Worm (Caenorhabditis elegans) whole organism, young adult: ENCODE results near the gene tbce-1.

Source experiments
- B0035.1 ChIP-seq: sonication (generic microtip); optimal IDR thresholded peaks from 2 replicates; lab custom pipeline; 2016; ENCODE audit warnings: missing genetic modification characterization, mild to moderate bottlenecking, missing compliant biosample characterization, missing genotype, missing genetic modification reagents
- C06A6.2 ChIP-seq: fragments of 200-800 bp; sonication (Bioruptor generic); conservative IDR thresholded peaks from 2 replicates; pipeline ENCODE4 v1.3.6; 2022; ENCODE audit warnings: missing genetic modification characterization, missing compliant biosample characterization
- C17E4.6 ChIP-seq: fragments of 200-800 bp; sonication (Bioruptor generic); IDR thresholded peaks from 2 replicates; pipeline ENCODE4 v1.3.6; 2022; ENCODE audit warnings: missing genetic modification reagents, missing genetic modification characterization, missing compliant biosample characterization
- F39B2.1 ChIP-seq: fragments of 200-800 bp; sonication (Bioruptor generic); IDR thresholded peaks from 2 replicates; pipeline ENCODE4 v1.3.6; 2022; ENCODE audit warnings: missing genetic modification reagents, missing genetic modification characterization, missing compliant biosample characterization
- F49E8.2 ChIP-seq: sonication (generic microtip); optimal IDR thresholded peaks from 3 replicates; lab custom pipeline; 2017; ENCODE audit warnings: missing genetic modification characterization, mild to moderate bottlenecking, missing compliant biosample characterization, antibody characterized with exemption, moderate library complexity; ENCODE audit not compliant: insufficient read depth
- F52B5.7 ChIP-seq: sonication (generic microtip); optimal IDR thresholded peaks from 2 replicates; lab custom pipeline; 2016; ENCODE audit warnings: mild to moderate bottlenecking, missing genetic modification characterization, missing compliant biosample characterization
- F57C9.4 ChIP-seq: sonication (generic microtip); optimal IDR thresholded peaks from 2 replicates; lab custom pipeline; 2017; ENCODE audit warnings: mild to moderate bottlenecking, missing genetic modification characterization, missing compliant biosample characterization
- K11D2.4 ChIP-seq: fragments of 200-800 bp; sonication (Bioruptor generic); IDR thresholded peaks from 2 replicates; pipeline ENCODE4 v1.3.6; 2022; ENCODE audit warnings: missing genetic modification reagents, missing genetic modification characterization, missing compliant biosample characterization
- T26A5.8 ChIP-seq: sonication (generic microtip); optimal IDR thresholded peaks from 2 replicates; lab custom pipeline; 2016; ENCODE audit warnings: missing genetic modification characterization, missing compliant biosample characterization
- Y53F4B.3 ChIP-seq: fragments of 200-800 bp; sonication (Bioruptor generic); IDR thresholded peaks from 2 replicates; pipeline ENCODE4 v1.3.6; 2022; ENCODE audit warnings: missing genetic modification reagents, missing genetic modification characterization, missing compliant biosample characterization
- Y79H2A.3 ChIP-seq: fragments of 200-800 bp; sonication (Bioruptor generic); conservative IDR thresholded peaks from 2 replicates; pipeline ENCODE4 v1.3.6; 2022; ENCODE audit warnings: missing genetic modification reagents, missing genetic modification characterization, missing compliant biosample characterization
- ZK185.1 ChIP-seq: sonication (generic microtip); optimal IDR thresholded peaks from 2 replicates; lab custom pipeline; 2016; ENCODE audit warnings: mild to moderate bottlenecking, missing genetic modification characterization, missing compliant biosample characterization; ENCODE audit not compliant: poor library complexity, severe bottlenecking
- attf-3 ChIP-seq: fragments of 200-800 bp; sonication (Bioruptor generic); conservative IDR thresholded peaks from 2 replicates; pipeline ENCODE4 v1.3.6; 2022; ENCODE audit warnings: missing genetic modification reagents, missing genetic modification characterization, missing compliant biosample characterization
- bed-2 ChIP-seq: fragments of 200-800 bp; sonication (Bioruptor generic); IDR thresholded peaks from 2 replicates; pipeline ENCODE4 v1.3.6; 2022; ENCODE audit warnings: missing genetic modification reagents, missing genetic modification characterization, missing compliant biosample characterization
- cebp-1 ChIP-seq, 2 experiments: fragments of 200-800 bp in 1 of 2; sonication (Bioruptor generic) in 1 of 2; sonication (generic microtip) in 1 of 2; IDR thresholded peaks in 1 of 2; optimal IDR thresholded peaks in 1 of 2; 2 replicates each; pipeline versions ENCODE4 v1.3.6 to Lab custom; 2017 to 2022; ENCODE audit warnings: missing compliant biosample characterization in 2 of 2, missing genetic modification characterization in 2 of 2, mild to moderate bottlenecking in 1 of 2, missing genetic modification reagents in 1 of 2, moderate library complexity in 1 of 2
- ceh-27 ChIP-seq: fragments of 200-800 bp; sonication (Bioruptor generic); optimal IDR thresholded peaks from 2 replicates; lab custom pipeline; 2018; ENCODE audit warnings: mild to moderate bottlenecking, missing genetic modification characterization, moderate library complexity, missing compliant biosample characterization
- efl-1 ChIP-seq: fragments of 150-350 bp; optimal IDR thresholded peaks from 2 replicates; lab custom pipeline; 2014; ENCODE audit warnings: missing biosample characterization, missing genetic modification reagents, missing genetic modification characterization
- fkh-3 ChIP-seq: sonication (generic microtip); optimal IDR thresholded peaks from 2 replicates; lab custom pipeline; 2016; ENCODE audit warnings: mild to moderate bottlenecking, missing genetic modification characterization, missing compliant biosample characterization
- gei-17 ChIP-seq: fragments of 200-800 bp; sonication (Bioruptor generic); optimal IDR thresholded peaks from 2 replicates; lab custom pipeline; 2018; ENCODE audit warnings: mild to moderate bottlenecking, missing genetic modification characterization, missing compliant biosample characterization
- hlh-26 ChIP-seq: fragments of 200-800 bp; sonication (Bioruptor generic); conservative IDR thresholded peaks from 2 replicates; pipeline ENCODE4 v1.3.6; 2022; ENCODE audit warnings: missing genetic modification reagents, missing genetic modification characterization, missing compliant biosample characterization
- hmg-20 ChIP-seq: fragments of 200-800 bp; sonication (Bioruptor generic); IDR thresholded peaks from 2 replicates; pipeline ENCODE4 v1.3.6; 2022; ENCODE audit warnings: missing genetic modification reagents, missing genetic modification characterization, missing compliant biosample characterization
- hrde-1 ChIP-seq: sonication (generic microtip); optimal IDR thresholded peaks from 2 replicates; lab custom pipeline; 2016; ENCODE audit warnings: missing genetic modification characterization, mild to moderate bottlenecking, missing compliant biosample characterization, moderate library complexity, missing genotype, missing genetic modification reagents, borderline replicate concordance
- hsf-1 ChIP-seq: fragments of 200-800 bp; sonication (Bioruptor generic); IDR thresholded peaks from 2 replicates; pipeline ENCODE4 v1.3.6; 2022; ENCODE audit warnings: missing genetic modification reagents, missing genetic modification characterization, missing compliant biosample characterization
- lag-1 ChIP-seq: fragments of 200-800 bp; sonication (Bioruptor generic); IDR thresholded peaks from 2 replicates; pipeline ENCODE4 v1.3.6; 2022; ENCODE audit warnings: missing genetic modification reagents, missing genetic modification characterization, missing compliant biosample characterization
- lin-35 ChIP-seq, 3 experiments: fragments of 150-350 bp in 2 of 3; sonication (generic microtip) in 1 of 3; optimal IDR thresholded peaks; 2 replicates each; lab custom pipeline; 2014 to 2018; ENCODE audit warnings: missing biosample characterization in 3 of 3, missing genetic modification characterization in 3 of 3, missing genetic modification reagents in 3 of 3
- lin-40 ChIP-seq: sonication (generic microtip); optimal IDR thresholded peaks from 2 replicates; lab custom pipeline; 2016; ENCODE audit warnings: missing genetic modification characterization, mild to moderate bottlenecking, missing compliant biosample characterization, missing genotype, missing genetic modification reagents
- lsy-27 ChIP-seq: sonication (generic microtip); optimal IDR thresholded peaks from 2 replicates; lab custom pipeline; 2017; ENCODE audit warnings: missing genetic modification characterization, mild to moderate bottlenecking, missing compliant biosample characterization, antibody characterized with exemption, missing genotype, borderline replicate concordance; ENCODE audit not compliant: insufficient read depth
- madf-10 ChIP-seq: sonication (generic microtip); optimal IDR thresholded peaks from 2 replicates; lab custom pipeline; 2016; ENCODE audit warnings: mild to moderate bottlenecking, missing genetic modification characterization, missing compliant biosample characterization
- mel-28 ChIP-seq: sonication (generic microtip); optimal IDR thresholded peaks from 2 replicates; lab custom pipeline; 2016; ENCODE audit warnings: borderline replicate concordance, mild to moderate bottlenecking, missing genetic modification characterization, missing compliant biosample characterization
- mes-4 ChIP-seq: sonication (generic microtip); optimal IDR thresholded peaks from 2 replicates; lab custom pipeline; 2016; ENCODE audit warnings: missing genotype, missing genetic modification characterization, missing compliant biosample characterization
- mxl-1 ChIP-seq: sonication (generic microtip); optimal IDR thresholded peaks from 2 replicates; lab custom pipeline; 2016; ENCODE audit warnings: missing genetic modification characterization, missing compliant biosample characterization
- nfyb-1 ChIP-seq: fragments of 200-800 bp; sonication (Bioruptor generic); IDR thresholded peaks from 2 replicates; pipeline ENCODE4 v1.3.6; 2022; ENCODE audit warnings: missing genetic modification reagents, missing genetic modification characterization, missing compliant biosample characterization
- rpc-1 ChIP-seq, 2 experiments: fragments of 150-350 bp in 1 of 2; sonication (generic microtip) in 1 of 2; optimal IDR thresholded peaks; 2 replicates each; lab custom pipeline; 2014 to 2018; ENCODE audit warnings: missing biosample characterization in 1 of 2, missing genetic modification characterization in 1 of 2, missing genetic modification reagents in 1 of 2, missing genotype in 1 of 2
- sdz-38 ChIP-seq: sonication (generic microtip); optimal IDR thresholded peaks from 2 replicates; lab custom pipeline; 2016; ENCODE audit warnings: missing genotype, missing genetic modification characterization, missing compliant biosample characterization
- sea-2 ChIP-seq: fragments of 200-800 bp; sonication (Bioruptor generic); IDR thresholded peaks from 2 replicates; pipeline ENCODE4 v1.3.6; 2022; ENCODE audit warnings: missing genetic modification characterization, missing compliant biosample characterization
- snpc-1.1 ChIP-seq: sonication (generic microtip); optimal IDR thresholded peaks from 2 replicates; lab custom pipeline; 2017; ENCODE audit warnings: missing genetic modification characterization, mild to moderate bottlenecking, missing compliant biosample characterization, antibody characterized with exemption, moderate library complexity, missing genotype, missing genetic modification reagents; ENCODE audit not compliant: insufficient read depth
- sptf-2 ChIP-seq: fragments of 200-800 bp; sonication (Bioruptor generic); optimal IDR thresholded peaks from 2 replicates; lab custom pipeline; 2018; ENCODE audit warnings: mild to moderate bottlenecking, missing genetic modification characterization, missing compliant biosample characterization
- tbp1 ChIP-seq: fragments of 200-800 bp; sonication (Bioruptor generic); optimal IDR thresholded peaks from 2 replicates; lab custom pipeline; 2018; ENCODE audit warnings: mild to moderate bottlenecking, missing genetic modification characterization, missing compliant biosample characterization
- tbx-9 ChIP-seq: sonication (generic microtip); optimal IDR thresholded peaks from 2 replicates; lab custom pipeline; 2016; ENCODE audit warnings: borderline replicate concordance, missing genetic modification characterization, inconsistent platforms, missing compliant biosample characterization
- tlf-1 ChIP-seq: fragments of 200-800 bp; sonication (Bioruptor generic); optimal IDR thresholded peaks from 2 replicates; lab custom pipeline; 2018; ENCODE audit warnings: mild to moderate bottlenecking, missing genetic modification characterization, missing compliant biosample characterization
- zim-3 ChIP-seq: sonication (generic microtip); optimal IDR thresholded peaks from 2 replicates; lab custom pipeline; 2017; ENCODE audit warnings: mild to moderate bottlenecking, missing genetic modification characterization, moderate library complexity, missing compliant biosample characterization
- ztf-18 ChIP-seq: sonication (generic microtip); optimal IDR thresholded peaks from 2 replicates; lab custom pipeline; 2016; ENCODE audit warnings: missing genotype, mild to moderate bottlenecking, missing genetic modification characterization, missing compliant biosample characterization
- ztf-22 ChIP-seq: fragments of 200-800 bp; sonication (Bioruptor generic); optimal IDR thresholded peaks from 2 replicates; lab custom pipeline; 2018; ENCODE audit warnings: mild to moderate bottlenecking, missing genetic modification characterization, moderate library complexity, missing compliant biosample characterization
- ztf-26 ChIP-seq: sonication (generic microtip); optimal IDR thresholded peaks from 2 replicates; lab custom pipeline; 2017; ENCODE audit warnings: missing genetic modification characterization, missing compliant biosample characterization
- ztf-6 ChIP-seq: fragments of 200-800 bp; sonication (Bioruptor generic); IDR thresholded peaks from 2 replicates; pipeline ENCODE4 v1.3.6; 2022; ENCODE audit warnings: missing genetic modification reagents, missing genetic modification characterization, missing compliant biosample characterization

The tbce-1 gene

ce11 chrIV:8266024-8266949 lies 28.2 kb upstream of the tbce-1 start:
- TF ChIP-seq ztf-18 (no peak), F52B5.7 (tag; lab: Kevin White, UChicago) (no peak), sea-2 (no peak), attf-3 (GFP tag; lab: Robert Waterston, UW) (no peak), zim-3 (tag; lab: Kevin White, UChicago) (no peak), lsy-27 (tag; lab: Kevin White, UChicago) (no peak), ztf-6 (GFP tag; lab: Robert Waterston, UW) (no peak), lin-40 (tag; lab: Kevin White, UChicago) (no peak), ztf-26 (no peak), cebp-1 (GFP tag; IDR thresholded peaks at IDR 0.05; lab: Robert Waterston, UW) (peak; percentile 21; the same call in 1 of the 2 replicates), cebp-1 (tag; optimal IDR thresholded peaks at IDR 0.05; lab: Kevin White, UChicago) (peak; percentile 67), snpc-1.1 (no peak), T26A5.8 (tag; lab: Kevin White, UChicago) (no peak), mel-28 (tag; lab: Kevin White, UChicago) (no peak), Y79H2A.3 (no peak), fkh-3 (no peak), tlf-1 (GFP tag; lab: Kevin White, UChicago) (peak; percentile 36), mxl-1 (no peak), sdz-38 (tag; lab: Kevin White, UChicago) (no peak), nfyb-1 (GFP tag; lab: Robert Waterston, UW) (peak; percentile 45), B0035.1 (tag; lab: Kevin White, UChicago) (no peak), K11D2.4 (0 out of 2 replicates have a peak, but pooled peaks have one; percentile 8), F57C9.4 (no peak), tbp1 (GFP tag; lab: Kevin White, UChicago) (peak; percentile 32), hlh-26 (GFP tag; lab: Robert Waterston, UW) (no peak), Y53F4B.3 (GFP tag; lab: Robert Waterston, UW) (no peak), tbx-9 (tag; lab: Kevin White, UChicago) (no peak), F49E8.2 (tag; lab: Kevin White, UChicago) (no peak), rpc-1 (optimal IDR thresholded peaks at IDR 0.05; lab: Kevin White, UChicago) (no peak), rpc-1 (tag; optimal IDR thresholded peaks at IDR 0.05; lab: Kevin White, UChicago) (no peak), ZK185.1 (tag; lab: Kevin White, UChicago) (peak; percentile 46), C17E4.6 (GFP tag; lab: Robert Waterston, UW) (no peak), ztf-22 (GFP tag; lab: Kevin White, UChicago) (peak; percentile 28), gei-17 (GFP tag; lab: Kevin White, UChicago) (no peak), mes-4 (tag; lab: Kevin White, UChicago) (no peak), efl-1 (GFP tag; lab: Kevin White, UChicago) (no peak), sptf-2 (GFP tag; lab: Kevin White, UChicago) (no peak), hmg-20 (GFP tag; lab: Robert Waterston, UW) (0 out of 2 replicates have a peak, but pooled peaks have one; percentile 15), ceh-27 (GFP tag; lab: Kevin White, UChicago) (no peak), lin-35 (GFP tag; optimal IDR thresholded peaks at IDR 0.05; lab: Kevin White, UChicago) (no peak), madf-10 (peak; percentile 76), F39B2.1 (no peak), hrde-1 (tag; lab: Kevin White, UChicago) (no peak), C06A6.2 (GFP tag; lab: Robert Waterston, UW) (no peak), bed-2 (GFP tag; lab: Robert Waterston, UW) (no peak), hsf-1 (GFP tag; lab: Robert Waterston, UW) (no peak), lag-1 (GFP tag; lab: Robert Waterston, UW) (no peak)
